Fruit fly (Drosophila melanogaster) whole organism, embryonic: ENCODE results near the gene STUB1.

ENCODE experiments used
- Antp ChIP-seq: fragments of 200-800 bp; sonication (Bioruptor generic); optimal IDR thresholded peaks from 3 replicates; lab custom pipeline; 2016; ENCODE audit warnings: missing biosample characterization, missing genetic modification characterization
- Bgb ChIP-seq: fragments of 200-800 bp; sonication (Bioruptor generic); IDR thresholded peaks from 2 replicates; pipeline ENCODE4 v1.3.6; 2022; ENCODE audit warnings: missing biosample characterization, missing genetic modification characterization; ENCODE audit not compliant: partially characterized antibody
- C15 ChIP-seq: fragments of 200-800 bp; sonication (Bioruptor generic); IDR thresholded peaks from 3 replicates; pipeline ENCODE4 v1.3.6; 2022; ENCODE audit warnings: missing biosample characterization, missing genetic modification characterization
- CG10462 ChIP-seq: fragments of 200-800 bp; sonication (Bioruptor generic); optimal IDR thresholded peaks from 2 replicates; lab custom pipeline; 2016; ENCODE audit warnings: missing biosample characterization, missing genetic modification characterization
- CG10543 ChIP-seq: fragments of 200-800 bp; sonication (Bioruptor generic); optimal IDR thresholded peaks from 3 replicates; lab custom pipeline; 2017; ENCODE audit warnings: missing biosample characterization, mild to moderate bottlenecking, missing genetic modification characterization, moderate library complexity
- CG11085 ChIP-seq: fragments of 200-800 bp; sonication (Bioruptor generic); IDR thresholded peaks from 2 replicates; pipeline ENCODE4 v1.3.6; 2022; ENCODE audit warnings: missing biosample characterization, missing genetic modification characterization
- CG11456 ChIP-seq: fragments of 200-800 bp; sonication (Bioruptor generic); IDR thresholded peaks from 3 replicates; pipeline ENCODE4 v1.3.6; 2022; ENCODE audit warnings: missing biosample characterization, missing genetic modification characterization
- CG11723 ChIP-seq: fragments of 200-800 bp; sonication (Bioruptor generic); optimal IDR thresholded peaks from 2 replicates; lab custom pipeline; 2017; ENCODE audit warnings: missing biosample characterization, mild to moderate bottlenecking, missing genetic modification characterization
- CG12071 ChIP-seq: fragments of 200-800 bp; sonication (Bioruptor generic); optimal IDR thresholded peaks from 3 replicates; lab custom pipeline; 2018; ENCODE audit warnings: missing biosample characterization, mild to moderate bottlenecking, missing genetic modification characterization
- CG12236 ChIP-seq: fragments of 200-800 bp; sonication (Bioruptor generic); optimal IDR thresholded peaks from 2 replicates; lab custom pipeline; 2016; ENCODE audit warnings: missing biosample characterization, missing genetic modification characterization
- CG13296 ChIP-seq: fragments of 200-800 bp; sonication (Bioruptor generic); optimal IDR thresholded peaks from 3 replicates; lab custom pipeline; 2018; ENCODE audit warnings: missing biosample characterization, mild to moderate bottlenecking, missing genetic modification characterization
- CG14710 ChIP-seq: fragments of 200-800 bp; sonication (Bioruptor generic); optimal IDR thresholded peaks from 3 replicates; lab custom pipeline; 2019; ENCODE audit warnings: missing biosample characterization, mild to moderate bottlenecking, missing genetic modification characterization, moderate library complexity
- CG15696 ChIP-seq: fragments of 200-800 bp; sonication (Bioruptor generic); optimal IDR thresholded peaks from 2 replicates; lab custom pipeline; 2019; ENCODE audit warnings: missing biosample characterization, mild to moderate bottlenecking, missing genetic modification characterization, moderate library complexity
- CG17385 ChIP-seq: fragments of 200-800 bp; sonication (Bioruptor generic); optimal IDR thresholded peaks from 3 replicates; lab custom pipeline; 2018; ENCODE audit warnings: missing biosample characterization, mild to moderate bottlenecking, missing genetic modification characterization
- CG17568 ChIP-seq: fragments of 200-800 bp; sonication (Bioruptor generic); optimal IDR thresholded peaks from 2 replicates; lab custom pipeline; 2018; ENCODE audit warnings: missing biosample characterization, mild to moderate bottlenecking, missing genetic modification characterization, moderate library complexity
- CG2120 ChIP-seq: fragments of 200-800 bp; sonication (Bioruptor generic); optimal IDR thresholded peaks from 3 replicates; lab custom pipeline; 2016; ENCODE audit warnings: missing biosample characterization, missing genetic modification characterization
- CG2199 ChIP-seq: fragments of 200-800 bp; sonication (Bioruptor generic); IDR thresholded peaks from 3 replicates; pipeline ENCODE4 v1.3.6; 2022; ENCODE audit warnings: missing biosample characterization, missing genetic modification characterization
- CG4424 ChIP-seq: fragments of 200-800 bp; sonication (Bioruptor generic); optimal IDR thresholded peaks from 3 replicates; lab custom pipeline; 2016; ENCODE audit warnings: missing biosample characterization, missing genetic modification characterization
- CG4617 ChIP-seq: fragments of 200-800 bp; sonication (Bioruptor generic); optimal IDR thresholded peaks from 3 replicates; lab custom pipeline; 2016; ENCODE audit warnings: missing biosample characterization, missing genetic modification characterization, borderline replicate concordance
- CG7372 ChIP-seq: fragments of 200-800 bp; sonication (Bioruptor generic); IDR thresholded peaks from 2 replicates; pipeline ENCODE4 v1.3.6; 2022; ENCODE audit warnings: missing biosample characterization, missing genetic modification characterization
- CG9817 ChIP-seq: fragments of 200-800 bp; sonication (Bioruptor generic); optimal IDR thresholded peaks from 2 replicates; lab custom pipeline; 2018; ENCODE audit warnings: missing biosample characterization, mild to moderate bottlenecking, missing genetic modification characterization, moderate library complexity
- Dad ChIP-seq: fragments of 200-800 bp; sonication (Bioruptor generic); optimal IDR thresholded peaks from 3 replicates; lab custom pipeline; 2016; ENCODE audit warnings: missing biosample characterization, missing genetic modification characterization
- E2f2 ChIP-seq: fragments of 200-800 bp; sonication (Bioruptor generic); IDR thresholded peaks from 2 replicates; pipeline ENCODE4 v1.3.6; 2022; ENCODE audit warnings: missing biosample characterization, missing genetic modification characterization
- HLH54F ChIP-seq: fragments of 200-800 bp; sonication (Bioruptor generic); optimal IDR thresholded peaks from 3 replicates; lab custom pipeline; 2016; ENCODE audit warnings: missing biosample characterization, missing genetic modification characterization
- Hr3 ChIP-seq: fragments of 200-800 bp; sonication (Bioruptor generic); optimal IDR thresholded peaks from 3 replicates; lab custom pipeline; 2016; ENCODE audit warnings: missing biosample characterization, missing genetic modification characterization
- MESR4 ChIP-seq: fragments of 200-800 bp; sonication (Bioruptor generic); optimal IDR thresholded peaks from 2 replicates; lab custom pipeline; 2018; ENCODE audit warnings: missing biosample characterization, mild to moderate bottlenecking, missing genetic modification characterization, moderate library complexity
- Ptx1 ChIP-seq: fragments of 200-800 bp; sonication (Bioruptor generic); IDR thresholded peaks from 2 replicates; pipeline ENCODE4 v1.3.6; 2022; ENCODE audit warnings: missing biosample characterization, missing genetic modification characterization
- Rx ChIP-seq: fragments of 200-800 bp; sonication (Bioruptor generic); IDR thresholded peaks from 2 replicates; pipeline ENCODE4 v1.3.6; 2022; ENCODE audit warnings: missing biosample characterization, missing genetic modification characterization
- bsh ChIP-seq, 2 experiments: fragments of 200-800 bp; sonication (Bioruptor generic); optimal IDR thresholded peaks; 2 replicates each; lab custom pipeline; 2017 to 2018; ENCODE audit warnings: mild to moderate bottlenecking in 2 of 2, missing biosample characterization in 2 of 2, missing genetic modification characterization in 2 of 2, moderate library complexity in 1 of 2
- cas ChIP-seq: fragments of 200-800 bp; sonication (Bioruptor generic); IDR thresholded peaks from 2 replicates; pipeline ENCODE4 v1.3.6; 2022; ENCODE audit warnings: missing biosample characterization, missing genetic modification characterization
- cg ChIP-seq: fragments of 200-800 bp; sonication (Bioruptor generic); optimal IDR thresholded peaks from 3 replicates; lab custom pipeline; 2019; ENCODE audit warnings: missing biosample characterization, mild to moderate bottlenecking, missing genetic modification characterization, moderate library complexity
- dati ChIP-seq: fragments of 200-800 bp; sonication (Bioruptor generic); IDR thresholded peaks from 2 replicates; pipeline ENCODE4 v1.3.6; 2022; ENCODE audit warnings: missing biosample characterization, missing genetic modification characterization
- dmrt99B ChIP-seq: fragments of 200-800 bp; sonication (Bioruptor generic); optimal IDR thresholded peaks from 2 replicates; lab custom pipeline; 2018; ENCODE audit warnings: missing biosample characterization, mild to moderate bottlenecking, missing genetic modification characterization, moderate library complexity
- eyg ChIP-seq: fragments of 200-800 bp; sonication (Bioruptor generic); optimal IDR thresholded peaks from 3 replicates; lab custom pipeline; 2016; ENCODE audit warnings: missing biosample characterization, missing genetic modification characterization
- fd102C ChIP-seq: fragments of 200-800 bp; sonication (Bioruptor generic); optimal IDR thresholded peaks from 2 replicates; lab custom pipeline; 2018; ENCODE audit warnings: missing biosample characterization, mild to moderate bottlenecking, missing genetic modification characterization, moderate library complexity
- jigr1 ChIP-seq: fragments of 200-800 bp; sonication (Bioruptor generic); IDR thresholded peaks from 3 replicates; pipeline ENCODE4 v1.3.6; 2022; ENCODE audit warnings: missing biosample characterization, missing genetic modification characterization
- jumu ChIP-seq: fragments of 200-800 bp; sonication (Bioruptor generic); optimal IDR thresholded peaks from 3 replicates; lab custom pipeline; 2016; ENCODE audit warnings: missing biosample characterization, missing genetic modification characterization
- nmo ChIP-seq: fragments of 200-800 bp; sonication (Bioruptor generic); optimal IDR thresholded peaks from 2 replicates; lab custom pipeline; 2018; ENCODE audit warnings: missing biosample characterization, mild to moderate bottlenecking, missing genetic modification characterization, moderate library complexity
- otp ChIP-seq: fragments of 200-800 bp; sonication (Bioruptor generic); IDR thresholded peaks from 3 replicates; pipeline ENCODE4, ENCODE4 v1.3.6; 2022; ENCODE audit warnings: missing biosample characterization, missing genetic modification characterization
- ranshi ChIP-seq: fragments of 200-800 bp; sonication (Bioruptor generic); IDR thresholded peaks from 2 replicates; pipeline ENCODE4 v1.3.6; 2022; ENCODE audit warnings: missing biosample characterization, missing genetic modification characterization
- row ChIP-seq: fragments of 200-800 bp; sonication (Bioruptor generic); IDR thresholded peaks from 3 replicates; pipeline ENCODE4 v1.3.6; 2022; ENCODE audit warnings: missing biosample characterization, missing genetic modification characterization
- schlank ChIP-seq: fragments of 200-800 bp; sonication (Bioruptor generic); optimal IDR thresholded peaks from 2 replicates; lab custom pipeline; 2018; ENCODE audit warnings: missing biosample characterization, mild to moderate bottlenecking, missing genetic modification characterization
- scrt ChIP-seq: fragments of 200-800 bp; sonication (Bioruptor generic); optimal IDR thresholded peaks from 2 replicates; lab custom pipeline; 2018; ENCODE audit warnings: missing biosample characterization, mild to moderate bottlenecking, missing genetic modification characterization, moderate library complexity
- shn ChIP-seq: fragments of 200-800 bp; sonication (Bioruptor generic); optimal IDR thresholded peaks from 3 replicates; lab custom pipeline; 2016; ENCODE audit warnings: missing biosample characterization, missing genetic modification characterization
- slou ChIP-seq: fragments of 200-800 bp; sonication (Bioruptor generic); optimal IDR thresholded peaks from 3 replicates; lab custom pipeline; 2016; ENCODE audit warnings: missing biosample characterization, missing genetic modification characterization
- so ChIP-seq: fragments of 200-800 bp; sonication (Bioruptor generic); IDR thresholded peaks from 3 replicates; pipeline ENCODE4 v1.3.6; 2022; ENCODE audit warnings: missing biosample characterization, missing genetic modification characterization
- sug ChIP-seq: fragments of 200-800 bp; optimal IDR thresholded peaks from 2 replicates; lab custom pipeline; 2019; ENCODE audit warnings: missing biosample characterization, mild to moderate bottlenecking, missing genetic modification characterization, moderate library complexity
- trem ChIP-seq: fragments of 200-800 bp; optimal IDR thresholded peaks from 3 replicates; lab custom pipeline; 2019; ENCODE audit warnings: missing biosample characterization, mild to moderate bottlenecking, missing genetic modification characterization, moderate library complexity
- zf30C ChIP-seq: fragments of 200-800 bp; sonication (Bioruptor generic); optimal IDR thresholded peaks from 3 replicates; lab custom pipeline; 2018; ENCODE audit warnings: missing biosample characterization, mild to moderate bottlenecking, missing genetic modification characterization
- zfh2 ChIP-seq: fragments of 200-800 bp; sonication (Bioruptor generic); optimal IDR thresholded peaks from 2 replicates; lab custom pipeline; 2016; ENCODE audit warnings: missing biosample characterization, missing genetic modification characterization

STUB1 gene

dm6 chr2L:10488484-10489223 is 51.3 kb downstream of the STUB1 start, which contains the start of the genes Cog4 and CG6144 (continued):
- TF ChIP-seq cg (GFP tag; lab: Kevin White, UChicago): no peak
- peak; percentile 55 for TF ChIP-seq CG4617 (GFP tag; lab: Kevin White, UChicago)
- no peak for TF ChIP-seq fd102C (GFP tag; lab: Kevin White, UChicago)
- TF ChIP-seq eyg (GFP tag; lab: Kevin White, UChicago): no peak
- no peak for TF ChIP-seq scrt
- no peak for TF ChIP-seq sug
- TF ChIP-seq MESR4 (GFP tag; lab: Kevin White, UChicago): peak; percentile 31
- no peak for TF ChIP-seq CG11456
- no peak for TF ChIP-seq Rx (GFP tag; lab: Robert Waterston, UW)
- no peak for TF ChIP-seq CG2199
- peak; percentile 47 for TF ChIP-seq jumu (GFP tag; lab: Kevin White, UChicago)
- no peak for TF ChIP-seq bsh (GFP tag; optimal IDR thresholded peaks at IDR 0.05; lab: Kevin White, UChicago)
- no peak for TF ChIP-seq CG10543 (GFP tag; lab: Kevin White, UChicago)
- TF ChIP-seq CG4424 (GFP tag; lab: Kevin White, UChicago): no peak
- TF ChIP-seq shn (GFP tag; lab: Kevin White, UChicago): no peak
- TF ChIP-seq CG9817 (tag; lab: Kevin White, UChicago): no peak
- no peak for TF ChIP-seq CG17568
- peak; percentile 6 for TF ChIP-seq zfh2
- TF ChIP-seq CG12236: no peak
- no peak for TF ChIP-seq jigr1 (GFP tag; lab: Robert Waterston, UW)
- TF ChIP-seq dmrt99B (tag; lab: Kevin White, UChicago): no peak
- no peak for TF ChIP-seq CG17385 (GFP tag; lab: Kevin White, UChicago)
- TF ChIP-seq HLH54F (GFP tag; lab: Kevin White, UChicago): no peak
- TF ChIP-seq CG7372 (GFP tag; lab: Robert Waterston, UW): no peak
- TF ChIP-seq CG11085 (GFP tag; lab: Robert Waterston, UW): no peak
- TF ChIP-seq CG10462 (GFP tag; lab: Kevin White, UChicago): no peak
- TF ChIP-seq otp: 0 out of 3 replicates have a peak, but pooled peaks have one; percentile 8
- TF ChIP-seq CG2120: peak; percentile 54
- no peak for TF ChIP-seq dati (GFP tag; lab: Robert Waterston, UW)
- peak; percentile 57 for TF ChIP-seq trem
- no peak for TF ChIP-seq cas (GFP tag; lab: Robert Waterston, UW)
- no peak for TF ChIP-seq CG13296 (GFP tag; lab: Kevin White, UChicago)
- TF ChIP-seq so (GFP tag; lab: Robert Waterston, UW): no peak
- no peak for TF ChIP-seq CG11723 (GFP tag; lab: Kevin White, UChicago)
- no peak for TF ChIP-seq Hr3 (GFP tag; lab: Kevin White, UChicago)
- TF ChIP-seq CG14710 (tag; lab: Kevin White, UChicago): peak; percentile 61
- TF ChIP-seq Antp (GFP tag; lab: Kevin White, UChicago): no peak
- no peak for TF ChIP-seq Dad (GFP tag; lab: Kevin White, UChicago)
- TF ChIP-seq schlank (tag; lab: Kevin White, UChicago): no peak
- peak; percentile 19; the same call in 1 of the 2 replicates for TF ChIP-seq Ptx1
- TF ChIP-seq Bgb (GFP tag; lab: Robert Waterston, UW): peak; percentile 72
- no peak for TF ChIP-seq C15
- TF ChIP-seq E2f2 (GFP tag; lab: Robert Waterston, UW): peak; percentile 52
- TF ChIP-seq CG12071 (GFP tag; lab: Kevin White, UChicago): no peak
- TF ChIP-seq ranshi (GFP tag; lab: Robert Waterston, UW): peak; percentile 82; the same call in 1 of the 2 replicates
- TF ChIP-seq slou (GFP tag; lab: Kevin White, UChicago): no peak
- TF ChIP-seq CG15696 (tag; lab: Kevin White, UChicago): no peak
- TF ChIP-seq zf30C: no peak
- peak; percentile 83 for TF ChIP-seq nmo (GFP tag; lab: Kevin White, UChicago)
- peak; percentile 84 for TF ChIP-seq row
